Worm (Caenorhabditis elegans) whole organism, young adult: ENCODE results near the gene ldb-1.

ENCODE experiments used
- F22D6.2 ChIP-seq: sonication (generic microtip); optimal IDR thresholded peaks from 2 replicates; lab custom pipeline; 2016; ENCODE audit warnings: mild to moderate bottlenecking, missing genetic modification characterization, missing compliant biosample characterization
- F33H1.4 ChIP-seq: fragments of 200-800 bp; sonication (Bioruptor generic); IDR thresholded peaks from 2 replicates; pipeline ENCODE4 v1.3.6; 2022; ENCODE audit warnings: missing genetic modification reagents, missing genetic modification characterization, missing compliant biosample characterization
- F37B4.10 ChIP-seq: fragments of 200-800 bp; sonication (Bioruptor generic); IDR thresholded peaks from 2 replicates; pipeline ENCODE4 v1.3.6; 2022; ENCODE audit warnings: missing genetic modification characterization, missing compliant biosample characterization
- F57C9.4 ChIP-seq: sonication (generic microtip); optimal IDR thresholded peaks from 2 replicates; lab custom pipeline; 2017; ENCODE audit warnings: mild to moderate bottlenecking, missing genetic modification characterization, missing compliant biosample characterization
- K11D2.4 ChIP-seq: fragments of 200-800 bp; sonication (Bioruptor generic); IDR thresholded peaks from 2 replicates; pipeline ENCODE4 v1.3.6; 2022; ENCODE audit warnings: missing genetic modification reagents, missing genetic modification characterization, missing compliant biosample characterization
- T07F8.4 ChIP-seq: sonication (generic microtip); optimal IDR thresholded peaks from 2 replicates; lab custom pipeline; 2016; ENCODE audit warnings: mild to moderate bottlenecking, missing genetic modification characterization, moderate library complexity, missing compliant biosample characterization
- Y79H2A.3 ChIP-seq: fragments of 200-800 bp; sonication (Bioruptor generic); conservative IDR thresholded peaks from 2 replicates; pipeline ENCODE4 v1.3.6; 2022; ENCODE audit warnings: missing genetic modification reagents, missing genetic modification characterization, missing compliant biosample characterization
- aptf-2 ChIP-seq: fragments of 200-800 bp; sonication (Bioruptor generic); conservative IDR thresholded peaks from 2 replicates; pipeline ENCODE4 v1.3.6; 2022; ENCODE audit warnings: missing genetic modification reagents, missing genetic modification characterization, missing compliant biosample characterization
- attf-3 ChIP-seq: fragments of 200-800 bp; sonication (Bioruptor generic); conservative IDR thresholded peaks from 2 replicates; pipeline ENCODE4 v1.3.6; 2022; ENCODE audit warnings: missing genetic modification reagents, missing genetic modification characterization, missing compliant biosample characterization
- bed-1 ChIP-seq: fragments of 200-800 bp; sonication (Bioruptor generic); IDR thresholded peaks from 2 replicates; pipeline ENCODE4 v1.3.6; 2022; ENCODE audit warnings: missing genetic modification reagents, missing genetic modification characterization, missing compliant biosample characterization
- ceh-27 ChIP-seq: fragments of 200-800 bp; sonication (Bioruptor generic); optimal IDR thresholded peaks from 2 replicates; lab custom pipeline; 2018; ENCODE audit warnings: mild to moderate bottlenecking, missing genetic modification characterization, moderate library complexity, missing compliant biosample characterization
- ceh-58 ChIP-seq: fragments of 200-800 bp; sonication (Bioruptor generic); IDR thresholded peaks from 2 replicates; pipeline ENCODE4 v1.3.6; 2022; ENCODE audit warnings: missing genetic modification characterization, missing compliant biosample characterization
- dpff-1 ChIP-seq: sonication (generic microtip); optimal IDR thresholded peaks from 2 replicates; lab custom pipeline; 2017; ENCODE audit warnings: mild to moderate bottlenecking, missing genetic modification characterization, missing compliant biosample characterization
- egl-44 ChIP-seq: fragments of 200-800 bp; sonication (Bioruptor generic); IDR thresholded peaks from 2 replicates; pipeline ENCODE4 v1.3.6; 2022; ENCODE audit warnings: missing genetic modification reagents, missing genetic modification characterization, missing compliant biosample characterization
- egrh-3 ChIP-seq: fragments of 200-800 bp; sonication (Bioruptor generic); IDR thresholded peaks from 2 replicates; pipeline ENCODE4 v1.3.6; 2022; ENCODE audit warnings: missing genetic modification reagents, missing genetic modification characterization, missing compliant biosample characterization
- gei-17 ChIP-seq: fragments of 200-800 bp; sonication (Bioruptor generic); optimal IDR thresholded peaks from 2 replicates; lab custom pipeline; 2018; ENCODE audit warnings: mild to moderate bottlenecking, missing genetic modification characterization, missing compliant biosample characterization
- hmg-1.2 ChIP-seq: fragments of 200-800 bp; sonication (Bioruptor generic); IDR thresholded peaks from 2 replicates; pipeline ENCODE4 v1.3.6; 2022; ENCODE audit warnings: missing genetic modification reagents, missing genetic modification characterization, missing compliant biosample characterization
- hrde-1 ChIP-seq: sonication (generic microtip); optimal IDR thresholded peaks from 2 replicates; lab custom pipeline; 2016; ENCODE audit warnings: missing genetic modification characterization, mild to moderate bottlenecking, missing compliant biosample characterization, moderate library complexity, missing genotype, missing genetic modification reagents, borderline replicate concordance
- hsf-1 ChIP-seq: fragments of 200-800 bp; sonication (Bioruptor generic); IDR thresholded peaks from 2 replicates; pipeline ENCODE4 v1.3.6; 2022; ENCODE audit warnings: missing genetic modification reagents, missing genetic modification characterization, missing compliant biosample characterization
- let-607 ChIP-seq, 2 experiments: fragments of 200-800 bp in 1 of 2; sonication (Bioruptor generic) in 1 of 2; sonication (generic microtip) in 1 of 2; optimal IDR thresholded peaks; 2 replicates each; lab custom pipeline; 2016 to 2018; ENCODE audit warnings: mild to moderate bottlenecking in 2 of 2, missing compliant biosample characterization in 2 of 2, missing genetic modification characterization in 2 of 2, moderate library complexity in 2 of 2, missing genotype in 1 of 2
- lsl-1 ChIP-seq: fragments of 200-800 bp; sonication (Bioruptor generic); optimal IDR thresholded peaks from 2 replicates; lab custom pipeline; 2018; ENCODE audit warnings: mild to moderate bottlenecking, missing genetic modification characterization, moderate library complexity, missing compliant biosample characterization
- madf-3 ChIP-seq: fragments of 200-800 bp; sonication (Bioruptor generic); IDR thresholded peaks from 2 replicates; pipeline ENCODE4 v1.3.6; 2022; ENCODE audit warnings: missing genetic modification reagents, missing genetic modification characterization, missing compliant biosample characterization
- madf-8 ChIP-seq: fragments of 200-800 bp; sonication (Bioruptor generic); conservative IDR thresholded peaks from 2 replicates; pipeline ENCODE4 v1.3.6; 2022; ENCODE audit warnings: missing genetic modification reagents, missing genetic modification characterization, missing compliant biosample characterization
- mcd-1 ChIP-seq: fragments of 200-800 bp; sonication (Bioruptor generic); IDR thresholded peaks from 2 replicates; pipeline ENCODE4 v1.3.6; 2022; ENCODE audit warnings: missing genetic modification reagents, missing genetic modification characterization, missing compliant biosample characterization
- mxl-1 ChIP-seq: sonication (generic microtip); optimal IDR thresholded peaks from 2 replicates; lab custom pipeline; 2016; ENCODE audit warnings: missing genetic modification characterization, missing compliant biosample characterization
- nfyb-1 ChIP-seq: fragments of 200-800 bp; sonication (Bioruptor generic); IDR thresholded peaks from 2 replicates; pipeline ENCODE4 v1.3.6; 2022; ENCODE audit warnings: missing genetic modification reagents, missing genetic modification characterization, missing compliant biosample characterization
- nhr-179 ChIP-seq: sonication (generic microtip); optimal IDR thresholded peaks from 2 replicates; lab custom pipeline; 2016; ENCODE audit warnings: mild to moderate bottlenecking, missing genetic modification characterization, missing compliant biosample characterization
- nhr-27 ChIP-seq: fragments of 200-800 bp; sonication (Bioruptor generic); optimal IDR thresholded peaks from 2 replicates; lab custom pipeline; 2018; ENCODE audit warnings: mild to moderate bottlenecking, missing genetic modification characterization, moderate library complexity, missing compliant biosample characterization
- nhr-80 ChIP-seq: sonication (generic microtip); optimal IDR thresholded peaks from 2 replicates; lab custom pipeline; 2016; ENCODE audit warnings: missing genetic modification characterization, missing compliant biosample characterization
- pbrm-1 ChIP-seq: fragments of 200-800 bp; sonication (Bioruptor generic); IDR thresholded peaks from 2 replicates; pipeline ENCODE4 v1.3.6; 2022; ENCODE audit warnings: missing genetic modification reagents, missing genetic modification characterization, missing compliant biosample characterization
- rec-8 ChIP-seq, 2 experiments: sonication (generic microtip); optimal IDR thresholded peaks; 2 replicates each; lab custom pipeline; 2016; ENCODE audit warnings: mild to moderate bottlenecking in 2 of 2, missing genetic modification characterization in 2 of 2, missing genetic modification reagents in 2 of 2, missing genotype in 2 of 2, missing biosample characterization in 1 of 2, missing compliant biosample characterization in 1 of 2, moderate library complexity in 1 of 2
- sdz-38 ChIP-seq: sonication (generic microtip); optimal IDR thresholded peaks from 2 replicates; lab custom pipeline; 2016; ENCODE audit warnings: missing genotype, missing genetic modification characterization, missing compliant biosample characterization

The ldb-1 gene

DNA sequence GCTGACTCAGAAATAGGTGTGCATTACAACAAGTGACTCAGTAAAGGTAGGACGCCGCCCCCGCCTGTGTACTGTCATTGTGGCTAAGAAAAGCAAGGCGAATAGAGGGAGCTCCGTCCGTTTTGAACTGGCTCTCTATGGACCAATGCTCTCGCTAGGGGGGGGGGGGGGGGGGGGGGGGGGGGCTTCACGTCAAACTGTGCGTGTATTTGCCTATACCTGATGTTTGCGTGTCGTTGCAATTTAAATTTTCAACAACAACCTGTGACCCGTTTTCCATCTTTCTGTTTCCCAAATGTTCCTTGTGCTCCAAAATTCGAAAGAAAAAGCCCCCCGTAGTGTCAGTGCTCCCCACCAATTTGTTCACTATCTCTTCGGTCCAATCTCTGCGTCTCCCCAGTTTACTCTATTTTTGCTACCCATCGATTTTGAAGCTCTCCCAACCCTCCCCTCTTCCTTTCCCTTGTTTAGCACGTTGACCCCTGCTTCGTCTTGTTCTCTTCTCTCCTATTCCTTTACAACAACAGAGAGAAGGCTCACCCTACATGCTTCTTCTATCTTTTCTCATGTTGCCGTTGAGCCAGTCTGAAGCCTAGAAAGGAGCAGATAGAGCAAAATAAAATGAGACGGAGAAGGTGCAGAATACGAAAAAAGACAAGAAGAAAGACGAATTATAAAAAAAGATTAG lies 5.9 kb downstream of the ldb-1 start (continued):
- no peak for TF ChIP-seq F57C9.4 (tag; lab: Kevin White, UChicago)
- no peak for TF ChIP-seq gei-17 (GFP tag; lab: Kevin White, UChicago)
- TF ChIP-seq F22D6.2 (tag; lab: Kevin White, UChicago): no peak
- TF ChIP-seq ceh-27 (GFP tag; lab: Kevin White, UChicago): no peak
- TF ChIP-seq dpff-1 (tag; lab: Kevin White, UChicago): no peak
- no peak for TF ChIP-seq rec-8 (tag; optimal IDR thresholded peaks at IDR 0.05; lab: Kevin White, UChicago)
- TF ChIP-seq hrde-1 (tag; lab: Kevin White, UChicago): no peak
- no peak for TF ChIP-seq nhr-179 (tag; lab: Kevin White, UChicago)
- no peak for TF ChIP-seq attf-3 (GFP tag; lab: Robert Waterston, UW)
- no peak for TF ChIP-seq sdz-38 (tag; lab: Kevin White, UChicago)
- peak; percentile 27; the same call in 1 of the 2 replicates for TF ChIP-seq egrh-3 (GFP tag; lab: Robert Waterston, UW)
- TF ChIP-seq aptf-2 (GFP tag; lab: Robert Waterston, UW): no peak
- no peak for TF ChIP-seq ceh-58 (GFP tag; lab: Robert Waterston, UW)
- TF ChIP-seq egl-44 (GFP tag; lab: Robert Waterston, UW): no peak

DNA sequence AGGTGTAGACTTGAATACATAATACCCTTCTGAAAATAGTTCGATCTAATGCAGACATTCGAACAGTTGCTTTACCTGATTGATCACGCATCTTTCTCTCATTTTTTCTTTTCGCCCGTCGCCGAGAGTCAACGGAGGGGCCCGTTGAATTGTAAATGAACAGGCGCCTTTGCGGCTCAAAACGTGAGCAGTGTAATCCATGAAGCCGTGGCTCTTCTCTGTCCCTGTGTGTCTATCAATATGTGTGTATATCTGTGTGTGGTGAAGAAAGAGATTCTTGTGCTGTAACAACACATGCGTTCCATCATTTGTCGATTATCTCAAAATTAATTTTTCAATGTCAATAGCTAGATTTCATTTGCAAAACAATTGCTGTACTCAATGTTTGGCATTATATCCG lies 6.8 kb downstream of the ldb-1 start:
- TF ChIP-seq mxl-1 (tag; lab: Kevin White, UChicago) (no peak), hsf-1 (GFP tag; lab: Robert Waterston, UW) (no peak), mcd-1 (GFP tag; lab: Robert Waterston, UW) (no peak), madf-3 (GFP tag; lab: Robert Waterston, UW) (no peak), madf-8 (GFP tag; lab: Robert Waterston, UW) (no peak), Y79H2A.3 (GFP tag; lab: Robert Waterston, UW) (no peak), nhr-27 (tag; lab: Kevin White, UChicago) (no peak), T07F8.4 (tag; lab: Kevin White, UChicago) (no peak)
- TF ChIP-seq, all 124 proteins: peak for 0

DNA sequence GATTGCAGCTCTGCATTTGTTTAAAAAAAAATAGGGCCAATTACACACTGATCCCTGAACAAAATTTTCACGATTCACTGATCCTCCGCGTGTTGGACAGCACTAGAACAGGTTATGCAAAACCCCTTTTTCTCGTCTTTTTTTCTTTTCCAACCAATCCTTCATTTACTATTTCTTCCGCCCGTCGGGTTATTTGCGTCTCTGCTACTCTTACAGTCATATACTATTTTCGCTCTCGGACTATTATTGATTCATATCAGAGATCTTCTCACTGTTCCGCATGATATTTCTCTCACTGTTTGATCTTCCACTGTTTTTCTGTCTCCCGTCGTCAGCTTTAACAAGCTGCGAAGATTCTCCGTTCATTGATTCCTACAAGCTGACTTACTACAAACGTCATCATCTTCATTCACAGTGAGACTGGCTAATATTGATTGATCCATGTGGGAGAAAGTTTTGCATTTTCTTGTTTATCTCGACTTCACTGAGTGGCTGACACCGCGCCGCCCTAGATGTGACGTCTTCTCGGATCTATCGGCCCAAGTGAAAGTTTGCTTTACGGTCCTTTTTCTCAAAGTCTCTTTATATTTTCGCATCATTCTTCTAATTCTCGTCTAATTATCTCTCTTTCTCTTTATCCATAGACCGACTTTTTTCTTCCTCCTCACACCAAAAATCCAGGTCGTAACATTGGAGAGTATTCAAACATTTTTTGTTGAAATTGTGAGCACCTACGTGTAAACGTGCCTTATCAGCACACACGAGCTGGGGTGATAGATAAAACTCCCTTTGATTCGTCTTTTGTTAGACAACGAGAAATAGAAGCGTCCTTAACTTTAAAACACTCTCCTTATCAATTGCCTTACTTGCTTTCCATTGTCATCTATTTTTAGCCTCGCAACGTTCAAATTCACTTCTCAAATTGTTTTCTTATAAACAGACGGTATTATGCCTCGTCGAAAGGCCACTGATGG lies 7.7 kb downstream of the ldb-1 start:
- TF ChIP-seq nfyb-1 (no peak), F33H1.4 (GFP tag; lab: Robert Waterston, UW) (no peak), let-607 (tag; optimal IDR thresholded peaks at IDR 0.05; lab: Kevin White, UChicago) (no peak), hmg-1.2 (GFP tag; lab: Robert Waterston, UW) (peak; percentile 20; the same call in 1 of the 2 replicates), pbrm-1 (no peak), nhr-80 (peak; percentile 53)

DNA sequence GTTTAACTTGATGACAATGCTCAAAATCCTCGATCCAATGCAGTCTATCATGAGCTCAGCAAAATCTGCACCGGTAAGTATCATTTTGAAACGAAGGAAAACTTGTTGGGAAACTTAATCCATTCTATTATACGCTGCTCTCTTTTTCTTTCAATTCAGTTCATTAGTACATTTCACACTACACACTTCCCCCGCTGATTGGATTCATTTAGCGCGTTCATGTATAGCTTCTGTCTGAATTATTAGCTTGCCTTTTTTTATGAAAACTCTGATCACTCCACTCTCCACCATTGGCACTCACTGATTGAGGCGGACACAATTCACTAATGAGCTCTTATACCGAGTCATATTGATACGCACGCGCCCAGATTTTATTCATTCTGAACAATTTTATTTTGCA lies 9.5 kb downstream of the ldb-1 start:
- no peak for TF ChIP-seq F37B4.10 (GFP tag; lab: Robert Waterston, UW)
- TF ChIP-seq bed-1: no peak
- TF ChIP-seq lsl-1: no peak
- no peak for TF ChIP-seq K11D2.4 (GFP tag; lab: Robert Waterston, UW)
- TF ChIP-seq, all 124 proteins: peak for 0
